Worm (Caenorhabditis elegans): ENCODE data around the gene C01G12.13.

C01G12.13 gene

ce11 chrII:14569322-14569721 is 7.2 kb upstream of the C01G12.13 start:
- TF ChIP-seq nhr-179 (tag; optimal IDR thresholded peaks at IDR 0.05) = no peak
- no peak for TF ChIP-seq ceh-100 (GFP tag; IDR thresholded peaks at IDR 0.05)
- no peak for TF ChIP-seq ztf-26 (tag; optimal IDR thresholded peaks at IDR 0.05)
- TF ChIP-seq dpff-1 (tag; optimal IDR thresholded peaks at IDR 0.05) = no peak
- no peak for TF ChIP-seq ztf-22 (GFP tag; optimal IDR thresholded peaks at IDR 0.05)
- TF ChIP-seq hmg-1.2 (GFP tag; IDR thresholded peaks at IDR 0.05) = peak; percentile 98
- no peak for TF ChIP-seq bed-2 (GFP tag; IDR thresholded peaks at IDR 0.05)
- no peak for TF ChIP-seq egl-44 (GFP tag; IDR thresholded peaks at IDR 0.05)
- TF ChIP-seq K12H6.12 (tag; optimal IDR thresholded peaks at IDR 0.05) = peak; percentile 1
- TF ChIP-seq sptf-2 (GFP tag; optimal IDR thresholded peaks at IDR 0.05) = no peak
- TF ChIP-seq C17E4.6 (GFP tag; IDR thresholded peaks at IDR 0.05) = no peak
- peak; percentile 91 for TF ChIP-seq zfh-2 (GFP tag; conservative IDR thresholded peaks at IDR 0.05)
- no peak for TF ChIP-seq snpc-1.1 (tag; optimal IDR thresholded peaks at IDR 0.05; ENCODE audit: insufficient read depth)
- TF ChIP-seq aptf-2 (GFP tag; conservative IDR thresholded peaks at IDR 0.05) = no peak
- peak; percentile 58 for TF ChIP-seq egrh-3 (GFP tag; IDR thresholded peaks at IDR 0.05)
- no peak for TF ChIP-seq rpc-1 (optimal IDR thresholded peaks at IDR 0.05)
- TF ChIP-seq rpc-1 (tag; optimal IDR thresholded peaks at IDR 0.05) = no peak
- no peak for TF ChIP-seq hmg-20 (GFP tag; IDR thresholded peaks at IDR 0.05)
- TF ChIP-seq attf-5 (GFP tag; optimal IDR thresholded peaks at IDR 0.05) = no peak
- no peak for TF ChIP-seq chd-7 (tag; optimal IDR thresholded peaks at IDR 0.05)
- TF ChIP-seq akir-1 (GFP tag; optimal IDR thresholded peaks at IDR 0.05) = no peak

DNA sequence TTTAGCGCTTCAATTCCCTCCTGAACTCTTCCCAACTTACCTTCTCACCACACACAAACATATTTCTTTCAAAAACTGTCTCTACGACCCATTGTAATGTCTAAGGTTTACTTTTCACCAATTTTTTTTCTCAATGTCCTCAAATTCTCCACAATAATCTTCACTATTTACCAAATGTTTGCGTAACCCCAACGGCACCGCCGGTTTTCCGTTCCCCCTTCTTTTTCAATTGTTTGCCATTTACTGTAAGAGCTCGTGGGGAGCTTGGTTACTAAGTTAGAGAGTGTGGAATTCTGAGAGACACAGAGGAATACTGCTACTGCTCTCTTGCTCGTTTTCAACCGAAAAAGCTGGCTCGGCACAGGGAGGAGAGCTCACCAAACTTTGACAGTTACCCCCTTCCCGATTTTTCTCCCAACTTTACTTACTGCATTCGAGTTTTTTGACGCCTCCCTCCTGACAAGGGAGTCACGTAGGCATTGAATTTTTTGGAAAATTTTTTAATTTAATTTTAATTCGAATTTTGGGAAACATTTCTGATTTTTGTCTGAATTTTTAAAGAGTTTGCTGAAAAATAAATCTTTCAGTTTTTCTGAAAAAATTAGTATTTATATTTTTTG is 5.9 kb upstream of the C01G12.13 start:
- TF ChIP-seq B0019.2 (GFP tag; conservative IDR thresholded peaks at IDR 0.05) = no peak
- no peak for TF ChIP-seq sdz-38 (tag; optimal IDR thresholded peaks at IDR 0.05)
- no peak for TF ChIP-seq hsf-1 (GFP tag; IDR thresholded peaks at IDR 0.05)
- TF ChIP-seq aptf-3 (GFP tag; IDR thresholded peaks at IDR 0.05) = no peak
- no peak for TF ChIP-seq egl-18 (GFP tag; IDR thresholded peaks at IDR 0.05)
- no peak for TF ChIP-seq ztf-3 (GFP tag; optimal IDR thresholded peaks at IDR 0.05)
- TF ChIP-seq madf-6 (GFP tag; IDR thresholded peaks at IDR 0.05) = no peak
- TF ChIP-seq B0261.1 (tag; optimal IDR thresholded peaks at IDR 0.05) = no peak
- TF ChIP-seq gei-17 (GFP tag; optimal IDR thresholded peaks at IDR 0.05) = no peak
- no peak for TF ChIP-seq ztf-22 (GFP tag; optimal IDR thresholded peaks at IDR 0.05)
- TF ChIP-seq C06A6.2 (GFP tag; conservative IDR thresholded peaks at IDR 0.05) = no peak

ce11 chrII:14573315-14573714 is 3.2 kb upstream of the C01G12.13 start, which contains the start of gene madf-5:
madf-5 (plus strand) TSS chrII:14573615.
- TF ChIP-seq Y67H2A.10 (GFP tag; conservative IDR thresholded peaks at IDR 0.05) (no peak), nhr-27 (tag; optimal IDR thresholded peaks at IDR 0.05) (no peak), xnd-1 (tag; optimal IDR thresholded peaks at IDR 0.05) (no peak), cebp-1 (GFP tag; IDR thresholded peaks at IDR 0.05) (no peak), cebp-1 (tag; optimal IDR thresholded peaks at IDR 0.05) (no peak), K11D2.4 (GFP tag; IDR thresholded peaks at IDR 0.05) (no peak)
